Worm (Caenorhabditis elegans): ENCODE measurements around the gene sftd-3.

DNA sequence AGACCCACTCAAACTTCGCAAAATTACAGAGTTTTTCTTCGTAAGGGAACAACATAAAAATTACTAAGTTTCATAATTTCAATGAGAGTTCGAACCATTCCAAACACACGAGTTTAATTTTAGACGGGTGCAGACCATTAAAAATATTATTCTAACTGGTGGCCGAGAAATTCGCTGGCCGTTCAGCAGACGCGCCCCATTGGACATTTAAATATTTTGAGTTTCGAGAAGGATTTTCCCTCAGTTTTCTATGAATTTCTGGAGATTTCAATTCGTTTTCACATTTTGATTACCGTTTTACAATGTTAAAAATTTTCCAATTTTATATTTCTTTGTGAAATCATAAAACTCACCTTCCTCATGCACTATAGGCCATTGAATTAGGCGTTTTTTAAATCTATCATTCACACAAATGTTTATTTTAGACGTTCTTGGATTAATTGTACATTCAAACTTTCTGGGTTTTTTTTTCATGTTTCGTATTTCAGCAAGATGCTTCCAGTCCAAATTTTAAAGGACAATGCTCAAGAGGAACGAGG lies 36.6 kb downstream of the sftd-3 start, which contains the start of gene cct-2:
- no peak for TF ChIP-seq fkh-10 (GFP tag; optimal IDR thresholded peaks at IDR 0.05)
- TF ChIP-seq nhr-12 (tag; optimal IDR thresholded peaks at IDR 0.05): no peak
- no peak for TF ChIP-seq R02D3.7 (tag; optimal IDR thresholded peaks at IDR 0.05)
- no peak for TF ChIP-seq jun-1 (tag; optimal IDR thresholded peaks at IDR 0.05)
- peak; percentile 67 for TF ChIP-seq snpc-4 (tag; optimal IDR thresholded peaks at IDR 0.05)
- TF ChIP-seq nhr-77 (tag; optimal IDR thresholded peaks at IDR 0.05): no peak
- no peak for TF ChIP-seq aly-2 (tag; optimal IDR thresholded peaks at IDR 0.05)
- peak; percentile 74 for TF ChIP-seq lin-15B (tag; optimal IDR thresholded peaks at IDR 0.05)
- TF ChIP-seq nhr-11 (tag; optimal IDR thresholded peaks at IDR 0.05): no peak
- no peak for TF ChIP-seq elt-1 (tag; optimal IDR thresholded peaks at IDR 0.05)
- TF ChIP-seq zag-1 (tag; optimal IDR thresholded peaks at IDR 0.05): no peak
